Fruit fly (Drosophila melanogaster): ENCODE results near the gene Tmtc2.

Tmtc2 gene

DNA sequence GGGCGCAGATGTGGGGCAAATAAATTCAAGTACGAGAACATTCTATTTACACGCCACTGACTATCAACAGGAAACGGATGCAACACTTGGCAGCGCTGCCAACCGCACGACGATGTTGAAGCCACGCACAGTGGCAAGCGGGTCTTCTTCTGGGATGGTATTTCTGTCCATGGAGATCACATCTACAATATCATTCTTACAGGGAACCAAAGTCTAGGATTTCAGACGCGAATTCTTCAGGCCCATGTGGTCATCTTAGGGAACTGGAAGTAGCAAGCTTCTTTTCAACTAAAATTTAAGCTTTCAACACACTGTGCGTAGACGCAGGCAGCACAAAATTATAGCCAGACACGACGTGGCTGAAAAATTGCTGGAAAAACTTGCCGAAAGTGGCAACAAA, 41.3 kb downstream of the Tmtc2 start:
- TF ChIP-seq CG17801 (GFP tag; optimal IDR thresholded peaks at IDR 0.05; ENCODE audit: partially characterized antibody), result no peak

DNA sequence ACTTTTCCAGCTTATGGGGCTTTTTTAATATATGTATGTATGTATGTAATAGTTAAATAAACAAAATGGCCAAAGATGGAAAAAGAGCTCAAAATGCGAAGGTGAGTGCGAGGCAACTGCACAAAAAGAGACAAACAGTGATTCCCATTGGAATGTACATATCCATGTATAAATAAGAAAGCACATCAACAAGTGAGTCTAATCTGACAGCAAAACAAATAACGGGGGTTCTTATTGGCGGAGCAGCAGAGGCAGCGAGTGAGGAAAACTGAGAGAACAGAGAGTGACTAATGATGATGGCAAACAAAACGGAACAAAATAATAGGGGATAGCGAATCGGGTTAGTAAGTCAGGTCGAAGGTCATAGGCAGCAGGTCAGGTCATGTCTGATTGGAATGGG, 51.5 kb downstream of the Tmtc2 start:
- TF ChIP-seq CG17801 (GFP tag; optimal IDR thresholded peaks at IDR 0.05; ENCODE audit: partially characterized antibody), result no peak

dm6 chr2L:1006516-1006915, 83.9 kb downstream of the Tmtc2 start:
- no peak for TF ChIP-seq CG17801 (GFP tag; optimal IDR thresholded peaks at IDR 0.05; ENCODE audit: partially characterized antibody)

DNA sequence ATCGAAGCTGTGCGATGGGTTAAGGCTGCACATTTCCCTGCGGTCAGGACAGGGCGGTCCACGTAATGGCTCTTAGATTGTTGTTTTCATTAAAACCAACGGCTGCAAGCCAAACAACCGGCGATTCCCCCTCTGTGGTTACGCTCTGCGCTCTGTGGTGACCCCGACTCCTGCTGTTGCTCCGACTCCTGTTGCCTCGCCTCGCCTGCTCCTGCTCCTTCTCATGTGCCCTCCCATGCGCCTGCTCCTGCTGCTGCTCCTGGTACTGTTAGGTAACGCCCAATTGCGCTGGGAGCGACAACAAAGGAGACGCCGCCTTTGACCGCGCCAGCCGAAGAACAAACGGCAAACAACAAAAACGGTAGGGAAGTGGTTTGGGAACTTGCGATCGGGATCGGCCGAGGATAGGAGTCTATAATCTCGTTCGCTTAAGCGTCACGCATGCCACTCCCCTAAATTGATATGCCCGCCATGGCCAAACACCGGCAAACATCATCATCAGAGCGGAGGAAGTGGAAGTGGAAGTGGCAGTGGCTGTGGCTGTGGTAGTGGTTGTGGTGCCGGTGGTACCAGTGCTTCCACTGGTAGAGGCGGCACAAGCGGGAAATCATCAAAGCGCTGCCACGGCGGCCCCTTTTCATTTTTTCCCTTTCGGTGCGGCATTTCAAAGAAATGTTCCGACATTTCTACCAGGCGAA, 84.7 kb downstream of the Tmtc2 start:
- TF ChIP-seq CG17801 (GFP tag; optimal IDR thresholded peaks at IDR 0.05; ENCODE audit: partially characterized antibody), result no peak
